Fruit fly (Drosophila melanogaster) whole organism, embryonic: ENCODE data around the gene E2f2.

Experiments
- CG11456 ChIP-seq: fragments of 200-800 bp; sonication (Bioruptor generic); IDR thresholded peaks from 3 replicates; pipeline ENCODE4 v1.3.6; 2022; ENCODE audit warnings: missing biosample characterization, missing genetic modification characterization
- CG11504 ChIP-seq: fragments of 200-800 bp; sonication (Bioruptor generic); optimal IDR thresholded peaks from 3 replicates; lab custom pipeline; 2019; ENCODE audit warnings: missing biosample characterization, mild to moderate bottlenecking, missing genetic modification characterization, moderate library complexity
- CG12769 ChIP-seq: fragments of 200-800 bp; sonication (Bioruptor generic); optimal IDR thresholded peaks from 2 replicates; lab custom pipeline; 2019; ENCODE audit warnings: missing biosample characterization, mild to moderate bottlenecking, missing genetic modification characterization, moderate library complexity
- CG13123 ChIP-seq: fragments of 200-800 bp; sonication (Bioruptor generic); optimal IDR thresholded peaks from 2 replicates; lab custom pipeline; 2016; ENCODE audit warnings: missing biosample characterization, missing genetic modification characterization
- CG14667 ChIP-seq: fragments of 200-800 bp; sonication (Bioruptor generic); IDR thresholded peaks from 2 replicates; pipeline ENCODE4 v1.3.6; 2022; ENCODE audit warnings: missing biosample characterization, missing genetic modification characterization
- CG1792 ChIP-seq: fragments of 200-800 bp; sonication (Bioruptor generic); optimal IDR thresholded peaks from 2 replicates; lab custom pipeline; 2016; ENCODE audit warnings: missing biosample characterization, missing genetic modification characterization
- CG18262 ChIP-seq: fragments of 200-800 bp; optimal IDR thresholded peaks from 3 replicates; lab custom pipeline; 2019; ENCODE audit warnings: missing biosample characterization, mild to moderate bottlenecking, missing genetic modification characterization, moderate library complexity
- CG31365 ChIP-seq: fragments of 200-800 bp; sonication (Bioruptor generic); optimal IDR thresholded peaks from 2 replicates; lab custom pipeline; 2018; ENCODE audit warnings: missing biosample characterization, mild to moderate bottlenecking, missing genetic modification characterization
- CG34422 ChIP-seq: fragments of 200-800 bp; sonication (Bioruptor generic); IDR thresholded peaks from 3 replicates; pipeline ENCODE4 v1.3.6; 2022; ENCODE audit warnings: missing biosample characterization, missing genetic modification characterization
- CG3847 ChIP-seq: fragments of 200-800 bp; sonication (Bioruptor generic); IDR thresholded peaks from 2 replicates; pipeline ENCODE4 v1.3.6; 2022; ENCODE audit warnings: missing biosample characterization, missing genetic modification characterization
- CG4360 ChIP-seq: fragments of 200-800 bp; sonication (Bioruptor generic); IDR thresholded peaks from 2 replicates; pipeline ENCODE4 v1.3.6; 2022; ENCODE audit warnings: missing biosample characterization, missing genetic modification characterization
- CG8290 ChIP-seq, 3 experiments: fragments of 200-800 bp; sonication (Bioruptor generic); optimal IDR thresholded peaks; 2 replicates each; lab custom pipeline; 2016 to 2019; ENCODE audit warnings: missing biosample characterization in 3 of 3, missing genetic modification characterization in 3 of 3, mild to moderate bottlenecking in 2 of 3, moderate library complexity in 1 of 3
- CG8924 ChIP-seq: fragments of 200-800 bp; optimal IDR thresholded peaks from 3 replicates; lab custom pipeline; 2019; ENCODE audit warnings: missing biosample characterization, mild to moderate bottlenecking, missing genetic modification characterization, moderate library complexity
- Elba2 ChIP-seq: fragments of 200-800 bp; sonication (Bioruptor generic); optimal IDR thresholded peaks from 3 replicates; lab custom pipeline; 2016; ENCODE audit warnings: missing biosample characterization, missing genetic modification characterization
- Ets65A ChIP-seq: fragments of 200-800 bp; sonication (Bioruptor generic); peaks from one replicate; lab custom pipeline; 2016; ENCODE audit warnings: missing biosample characterization, missing genetic modification characterization
- Max ChIP-seq: fragments of 200-800 bp; sonication (Bioruptor generic); optimal IDR thresholded peaks from 2 replicates; lab custom pipeline; 2016; ENCODE audit warnings: missing biosample characterization, mild to moderate bottlenecking, missing genetic modification characterization
- Optix ChIP-seq: fragments of 200-800 bp; sonication (Bioruptor generic); IDR thresholded peaks from 3 replicates; pipeline ENCODE4 v1.3.6; 2022; ENCODE audit warnings: missing biosample characterization, missing genetic modification characterization
- Pdp1 ChIP-seq, 2 experiments: fragments of 200-800 bp; sonication (Bioruptor generic); optimal IDR thresholded peaks; 3 replicates each; lab custom pipeline; 2016; ENCODE audit warnings: missing biosample characterization in 2 of 2, missing genetic modification characterization in 2 of 2, mild to moderate bottlenecking in 1 of 2, moderate library complexity in 1 of 2
- Poxn ChIP-seq: fragments of 200-800 bp; sonication (Bioruptor generic); IDR thresholded peaks from 2 replicates; pipeline ENCODE4 v1.3.6; 2022; ENCODE audit warnings: missing biosample characterization, missing genetic modification characterization
- Sry-β ChIP-seq: fragments of 200-800 bp; sonication (Bioruptor generic); optimal IDR thresholded peaks from 2 replicates; lab custom pipeline; 2018; ENCODE audit warnings: missing biosample characterization, mild to moderate bottlenecking, missing genetic modification characterization, moderate library complexity
- Trl ChIP-seq, 3 experiments: fragments of >200 bp in 2 of 3; fragments of 200-800 bp in 1 of 3; sonication (Bioruptor generic) in 1 of 3; optimal IDR thresholded peaks; 2 replicates in 1 of 3; 3 replicates in 2 of 3; lab custom pipeline; 2016 to 2017; ENCODE audit warnings: missing biosample characterization in 1 of 3, missing genetic modification characterization in 1 of 3
- ac ChIP-seq: fragments of 200-800 bp; sonication (Bioruptor generic); optimal IDR thresholded peaks from 3 replicates; lab custom pipeline; 2017; ENCODE audit warnings: missing biosample characterization, mild to moderate bottlenecking, missing genetic modification characterization
- amos ChIP-seq: fragments of 200-800 bp; sonication (Bioruptor generic); IDR thresholded peaks from 2 replicates; pipeline ENCODE4 v1.3.6; 2022; ENCODE audit warnings: missing biosample characterization, missing genetic modification characterization; ENCODE audit not compliant: partially characterized antibody
- cad ChIP-seq: fragments of >200 bp; optimal IDR thresholded peaks from 2 replicates; lab custom pipeline; 2017; ENCODE audit warnings: missing biosample characterization, missing genetic modification characterization
- chinmo ChIP-seq: fragments of 200-800 bp; sonication (Bioruptor generic); IDR thresholded peaks from 4 replicates; pipeline ENCODE4 v1.3.6; 2022; ENCODE audit warnings: missing biosample characterization, missing genetic modification characterization; ENCODE audit not compliant: partially characterized antibody
- crp ChIP-seq, 2 experiments: fragments of 200-800 bp; sonication (Bioruptor generic); optimal IDR thresholded peaks; 2 replicates in 1 of 2; 3 replicates in 1 of 2; lab custom pipeline; 2017; ENCODE audit warnings: missing biosample characterization in 2 of 2, missing genetic modification characterization in 2 of 2, mild to moderate bottlenecking in 1 of 2, moderate library complexity in 1 of 2
- ewg ChIP-seq: fragments of 200-800 bp; sonication (Bioruptor generic); optimal IDR thresholded peaks from 3 replicates; lab custom pipeline; 2017; ENCODE audit warnings: mild to moderate bottlenecking, missing biosample characterization, missing genetic modification reagents, missing genetic modification characterization
- inv ChIP-seq: fragments of 200-800 bp; sonication (Bioruptor generic); IDR thresholded peaks from 2 replicates; pipeline ENCODE4 v1.3.6; 2022; ENCODE audit warnings: missing biosample characterization, missing genetic modification characterization; ENCODE audit not compliant: partially characterized antibody
- lola ChIP-seq, 3 experiments: fragments of >200 bp in 2 of 3; fragments of 200-800 bp in 1 of 3; sonication (Bioruptor generic) in 1 of 3; optimal IDR thresholded peaks; 2 replicates each; lab custom pipeline; 2017 to 2019; ENCODE audit warnings: missing biosample characterization in 3 of 3, missing genetic modification characterization in 3 of 3, mild to moderate bottlenecking in 1 of 3, moderate library complexity in 1 of 3
- luna ChIP-seq: fragments of 200-800 bp; sonication (Bioruptor generic); optimal IDR thresholded peaks from 2 replicates; lab custom pipeline; 2016; ENCODE audit warnings: missing biosample characterization, missing genetic modification characterization
- nerfin-1 ChIP-seq: fragments of 200-800 bp; sonication (Bioruptor generic); optimal IDR thresholded peaks from 3 replicates; lab custom pipeline; 2019; ENCODE audit warnings: missing biosample characterization, mild to moderate bottlenecking, missing genetic modification characterization, moderate library complexity
- phol ChIP-seq: fragments of 200-800 bp; sonication (Bioruptor generic); optimal IDR thresholded peaks from 3 replicates; lab custom pipeline; 2018; ENCODE audit warnings: missing biosample characterization, mild to moderate bottlenecking, missing genetic modification characterization, moderate library complexity
- pros ChIP-seq: fragments of 200-800 bp; sonication (Bioruptor generic); optimal IDR thresholded peaks from 3 replicates; lab custom pipeline; 2019; ENCODE audit warnings: missing biosample characterization, mild to moderate bottlenecking, missing genetic modification characterization, moderate library complexity
- sd ChIP-seq: fragments of 200-800 bp; sonication (Bioruptor generic); optimal IDR thresholded peaks from 3 replicates; lab custom pipeline; 2018; ENCODE audit warnings: missing biosample characterization, mild to moderate bottlenecking, missing genetic modification characterization, moderate library complexity
- sisA ChIP-seq: fragments of 200-800 bp; sonication (Bioruptor generic); IDR thresholded peaks from 2 replicates; pipeline ENCODE4 v1.3.6; 2022; ENCODE audit warnings: missing biosample characterization, missing genetic modification characterization
- sqz ChIP-seq: fragments of 200-800 bp; sonication (Bioruptor generic); optimal IDR thresholded peaks from 3 replicates; lab custom pipeline; 2018; ENCODE audit warnings: missing biosample characterization, mild to moderate bottlenecking, missing genetic modification characterization
- tll ChIP-seq, 2 experiments: fragments of 200-800 bp in 1 of 2; fragments of >200 bp in 1 of 2; sonication (Bioruptor generic) in 1 of 2; optimal IDR thresholded peaks; 2 replicates each; lab custom pipeline; 2017 to 2019; ENCODE audit warnings: missing biosample characterization in 2 of 2, missing genetic modification characterization in 2 of 2, mild to moderate bottlenecking in 1 of 2, moderate library complexity in 1 of 2
- twi ChIP-seq: fragments of 200-800 bp; optimal IDR thresholded peaks from 2 replicates; lab custom pipeline; 2019; ENCODE audit warnings: missing biosample characterization, mild to moderate bottlenecking, missing genetic modification characterization, moderate library complexity

The E2f2 gene

DNA sequence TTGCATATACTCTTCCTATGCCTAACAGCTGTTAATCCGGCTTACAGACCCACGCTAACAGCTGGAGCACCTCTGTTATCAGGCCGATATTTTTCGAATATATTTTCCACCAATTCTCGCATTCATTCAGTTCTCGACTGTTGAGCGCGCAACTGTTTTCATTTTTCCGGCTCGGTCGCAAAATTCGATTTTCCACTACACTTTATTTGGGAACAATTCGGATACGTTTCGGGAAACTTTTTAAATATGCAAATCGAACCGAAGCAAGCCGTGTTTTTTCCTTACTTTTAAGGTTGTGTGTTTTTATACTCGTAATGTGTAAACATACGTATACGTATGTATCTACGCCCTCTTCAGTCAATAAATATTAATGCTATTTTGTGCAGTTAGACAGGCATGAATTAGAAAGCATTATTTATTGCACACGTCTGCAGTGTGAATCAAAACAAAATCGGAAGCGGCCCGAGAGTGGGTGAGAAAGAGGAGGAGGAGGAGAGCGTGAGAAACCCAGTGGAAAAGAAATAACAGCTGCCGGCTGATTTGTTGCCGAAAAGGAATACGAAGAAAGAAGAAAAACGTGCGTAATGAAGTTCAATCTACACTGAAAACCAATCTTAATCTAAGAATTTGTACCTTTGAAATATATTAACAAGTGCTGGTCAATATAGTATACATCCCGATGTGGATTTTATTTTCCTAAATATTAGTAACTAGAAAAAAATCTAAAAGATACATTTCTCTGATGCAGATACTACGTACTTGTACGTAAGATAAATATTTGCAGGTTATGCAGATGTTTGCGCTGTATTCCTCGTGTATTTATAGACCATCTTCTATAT is 48.7 kb downstream of the E2f2 start (continued):
- TF ChIP-seq Elba2 (no peak), cad (no peak), CG11456 (GFP tag; lab: Robert Waterston, UW) (no peak), sd (no peak), CG12769 (tag; lab: Kevin White, UChicago) (no peak), sisA (GFP tag; lab: Robert Waterston, UW) (0 out of 2 replicates have a peak, but pooled peaks have one; percentile 9), lola (GFP tag; optimal IDR thresholded peaks at IDR 0.05; lab: Kevin White, UChicago) (no peak), Sry-β (GFP tag; lab: Kevin White, UChicago) (no peak), Max (GFP tag; lab: Kevin White, UChicago) (no peak), CG18262 (tag; lab: Kevin White, UChicago) (no peak), inv (GFP tag; lab: Robert Waterston, UW) (no peak), Optix (GFP tag; lab: Robert Waterston, UW) (no peak), CG13123 (GFP tag; lab: Kevin White, UChicago) (no peak), luna (GFP tag; lab: Kevin White, UChicago) (no peak), CG1792 (no peak), Poxn (GFP tag; lab: Robert Waterston, UW) (no peak)
- TF ChIP-seq, all 482 proteins: peak for 56

DNA sequence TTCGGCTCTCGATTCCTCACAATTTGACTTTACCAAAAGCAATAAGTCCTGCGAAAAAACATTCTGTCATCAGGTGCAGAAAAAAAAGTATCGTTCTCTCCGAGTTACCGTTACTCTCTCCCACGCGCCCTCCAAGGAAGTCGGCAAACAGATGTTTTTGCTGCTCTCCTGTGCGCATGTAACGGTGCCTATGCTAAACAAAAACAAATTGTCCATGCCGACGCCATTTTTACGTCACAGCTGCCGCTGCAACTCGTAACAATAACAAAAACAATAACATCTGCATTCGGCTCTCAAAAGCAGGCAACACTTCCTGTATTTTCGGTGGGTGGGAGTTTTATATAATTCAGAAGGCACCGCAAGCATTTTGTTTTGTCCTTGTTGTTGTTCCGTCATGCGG is 51.4 kb downstream of the E2f2 start:
- TF ChIP-seq CG11504 (tag; lab: Kevin White, UChicago) (no peak), tll (GFP tag; optimal IDR thresholded peaks at IDR 0.05; lab: Kevin White, UChicago) (peak in 1 of 2 experiments; percentile 61), pros (peak; percentile 25), amos (0 out of 2 replicates have a peak, but pooled peaks have one; percentile 7), CG4360 (peak; percentile 75), crp (GFP tag; optimal IDR thresholded peaks at IDR 0.05; lab: Kevin White, UChicago) (peak in 1 of 2 experiments; percentile 54), twi (tag; lab: Kevin White, UChicago) (peak; percentile 82), chinmo (GFP tag; lab: Robert Waterston, UW) (0 out of 4 replicates have a peak, but pooled peaks have one; percentile 18), CG8924 (tag; lab: Kevin White, UChicago) (peak; percentile 7), ac (GFP tag; lab: Kevin White, UChicago) (peak; percentile 44), ewg (GFP tag; lab: Kevin White, UChicago) (peak; percentile 95), nerfin-1 (tag; lab: Kevin White, UChicago) (peak; percentile 17), CG14667 (GFP tag; lab: Robert Waterston, UW) (no peak), CG3847 (GFP tag; lab: Robert Waterston, UW) (no peak), CG8290 (GFP tag; optimal IDR thresholded peaks at IDR 0.05; lab: Kevin White, UChicago) (no peak), CG8290 (tag; optimal IDR thresholded peaks at IDR 0.05; lab: Kevin White, UChicago) (peak in 1 of 2 experiments; percentile 52), Pdp1 (GFP tag; optimal IDR thresholded peaks at IDR 0.05; lab: Kevin White, UChicago) (peak in 1 of 2 experiments; percentile 13), Trl (optimal IDR thresholded peaks at IDR 0.05; lab: Kevin White, UChicago) (peak; percentile 19 to 20), Trl (GFP tag; optimal IDR thresholded peaks at IDR 0.05; lab: Kevin White, UChicago) (no peak), CG34422 (GFP tag; lab: Robert Waterston, UW) (peak; percentile 27; the same call in 1 of the 3 replicates), Ets65A (GFP tag; lab: Kevin White, UChicago) (peak; percentile 61), CG31365 (tag; lab: Kevin White, UChicago) (no peak), sqz (GFP tag; lab: Kevin White, UChicago) (no peak), phol (tag; lab: Kevin White, UChicago) (peak; percentile 77)
- TF ChIP-seq, all 482 proteins: peak for 17
